Worm (Caenorhabditis elegans): ENCODE data around the gene pgap-2.

ce11 chrIII:4706678-4707077 lies 1.4 kb downstream of the pgap-2 start, which contains the start of gene T04A8.13:
- no peak for TF ChIP-seq him-1 (tag; optimal IDR thresholded peaks at IDR 0.05)
- TF ChIP-seq W03F9.2 (tag; optimal IDR thresholded peaks at IDR 0.05), result no peak
